Worm (Caenorhabditis elegans) whole organism, midembryonic: ENCODE data around the gene F44G3.7.

Source experiments
- T22C8.4 ChIP-seq: fragments of 200-800 bp; sonication (Bioruptor generic); IDR thresholded peaks from 2 replicates; pipeline ENCODE4 v1.3.6; 2022; ENCODE audit warnings: missing genetic modification characterization, missing compliant biosample characterization
- cog-1 ChIP-seq: sonication (generic microtip); optimal IDR thresholded peaks from 2 replicates; lab custom pipeline; 2016; ENCODE audit warnings: missing genetic modification characterization, missing compliant biosample characterization
- flt-1 ChIP-seq: fragments of 200-800 bp; sonication (Bioruptor generic); IDR thresholded peaks from 2 replicates; pipeline ENCODE4 v1.3.6; 2022; ENCODE audit warnings: missing genetic modification characterization, missing compliant biosample characterization
- klf-2 ChIP-seq: fragments of 200-800 bp; sonication (Bioruptor generic); conservative IDR thresholded peaks from 2 replicates; pipeline ENCODE4 v1.3.6; 2022; ENCODE audit warnings: missing genetic modification reagents, missing genetic modification characterization, missing compliant biosample characterization
- med-1 ChIP-seq: sonication (generic microtip); optimal IDR thresholded peaks from 2 replicates; lab custom pipeline; 2017; ENCODE audit warnings: missing genetic modification characterization, mild to moderate bottlenecking, missing compliant biosample characterization, antibody characterized with exemption, missing genetic modification reagents; ENCODE audit not compliant: insufficient read depth
- ref-1 ChIP-seq: fragments of 200-800 bp; sonication (Bioruptor generic); conservative IDR thresholded peaks from 2 replicates; pipeline ENCODE4 v1.3.6; 2022; ENCODE audit warnings: missing genetic modification reagents, missing genetic modification characterization, missing compliant biosample characterization
- tab-1 ChIP-seq: fragments of 200-800 bp; sonication (Bioruptor generic); IDR thresholded peaks from 2 replicates; pipeline ENCODE4 v1.3.6; 2022; ENCODE audit warnings: missing genetic modification characterization, missing compliant biosample characterization
- ztf-23 ChIP-seq: fragments of 200-800 bp; sonication (Bioruptor generic); IDR thresholded peaks from 2 replicates; pipeline ENCODE4 v1.3.6; 2022; ENCODE audit warnings: missing genetic modification reagents, missing genetic modification characterization, missing compliant biosample characterization
- ztf-29 ChIP-seq: fragments of 200-800 bp; sonication (Bioruptor generic); IDR thresholded peaks from 2 replicates; pipeline ENCODE4 v1.3.6; 2022; ENCODE audit warnings: missing genetic modification reagents, missing genetic modification characterization, missing compliant biosample characterization

The F44G3.7 gene

ce11 chrV:16142371-16142770 lies 5.4 kb upstream of the F44G3.7 start, which contains the start of gene fbxa-18:
Gene fbxa-18, plus strand, starts transcription at chrV:16142671.
- TF ChIP-seq ref-1 (GFP tag; lab: Robert Waterston, UW) (no peak), med-1 (GFP tag; lab: Kevin White, UChicago) (no peak), klf-2 (no peak), ztf-23 (no peak), ztf-29 (GFP tag; lab: Robert Waterston, UW) (no peak), T22C8.4 (no peak), cog-1 (tag; lab: Kevin White, UChicago) (no peak), tab-1 (GFP tag; lab: Robert Waterston, UW) (no peak), flt-1 (GFP tag; lab: Robert Waterston, UW) (no peak)

DNA sequence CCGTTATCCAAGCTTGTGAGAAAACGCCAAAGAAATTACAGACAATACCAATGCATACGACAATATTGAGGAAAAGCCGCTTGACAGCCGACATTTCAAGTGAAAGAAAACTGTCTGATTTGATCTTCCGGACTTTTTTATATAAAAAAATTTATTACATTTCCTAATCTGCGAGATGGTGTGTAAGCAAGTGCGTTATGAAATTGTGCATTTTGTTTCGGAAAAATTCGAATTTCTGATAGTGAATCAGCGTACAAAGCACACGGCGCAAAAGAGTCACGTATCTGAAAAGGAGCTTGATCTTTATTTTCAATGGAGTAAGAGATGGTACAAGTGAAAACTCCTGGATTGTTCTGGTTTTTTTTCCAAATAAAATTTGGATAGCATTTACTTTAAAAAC lies 4.1 kb upstream of the F44G3.7 start, which contains the start of gene clc-32:
TSS of gene clc-32 (minus strand) at position 101 of the 400 bp plus-strand sequence.
- TF ChIP-seq ztf-29 (GFP tag; lab: Robert Waterston, UW) (no peak), ztf-23 (no peak), klf-2 (no peak), ref-1 (GFP tag; lab: Robert Waterston, UW) (no peak), T22C8.4 (no peak)

DNA sequence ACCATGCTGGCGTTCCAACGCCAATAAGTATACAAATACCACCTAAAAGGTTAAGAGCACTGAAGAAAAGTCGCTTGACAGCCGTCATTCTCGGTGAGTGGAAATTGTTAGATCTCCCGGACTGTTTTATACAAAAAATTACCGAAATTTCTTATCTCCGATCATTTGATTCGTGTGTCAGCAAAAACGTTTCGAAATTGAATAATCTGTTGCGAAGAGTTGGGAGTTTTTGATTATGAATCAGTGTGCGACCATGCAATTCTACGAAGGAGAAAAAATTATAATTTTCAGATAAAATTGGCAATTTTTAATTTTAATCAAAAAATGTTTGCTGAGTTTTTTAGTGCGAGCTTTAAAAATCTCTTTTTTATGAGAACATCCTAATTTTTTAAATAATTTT lies 2.6 kb upstream of the F44G3.7 start, which contains the start of gene clc-11:
TSS of gene clc-11 (minus strand) at position 101 of the 400 bp plus-strand sequence.
- TF ChIP-seq T22C8.4, result no peak
- TF ChIP-seq flt-1 (GFP tag; lab: Robert Waterston, UW), result no peak
- TF ChIP-seq ztf-29 (GFP tag; lab: Robert Waterston, UW), result no peak

DNA sequence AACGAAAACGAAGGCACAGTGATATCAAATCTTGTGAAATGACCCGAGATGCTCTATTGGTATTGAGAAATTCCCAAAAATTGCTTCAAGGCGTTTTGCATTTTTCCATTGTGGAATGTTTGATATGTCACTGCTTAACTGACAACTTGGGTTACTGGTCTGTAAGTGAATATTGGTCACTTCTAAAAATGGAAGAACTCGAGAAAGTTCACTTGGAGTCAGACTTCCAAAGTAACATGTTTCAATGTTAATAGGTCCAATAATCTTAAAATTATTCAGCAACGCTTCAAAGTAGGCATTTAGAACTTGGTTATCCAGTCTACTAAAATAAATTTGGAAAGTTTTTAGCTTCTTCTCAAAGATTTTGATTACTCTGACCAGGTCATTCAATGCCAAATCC lies 4.2 kb downstream of the F44G3.7 start, which contains the start of gene fbxa-144:
TSS of gene fbxa-144 (minus strand) at position 101 of the 400 bp plus-strand sequence.
- TF ChIP-seq tab-1 (GFP tag; lab: Robert Waterston, UW) (no peak), T22C8.4 (no peak), flt-1 (GFP tag; lab: Robert Waterston, UW) (no peak), ref-1 (GFP tag; lab: Robert Waterston, UW) (no peak), ztf-23 (no peak), ztf-29 (GFP tag; lab: Robert Waterston, UW) (no peak), med-1 (GFP tag; lab: Kevin White, UChicago) (no peak), cog-1 (tag; lab: Kevin White, UChicago) (no peak), klf-2 (no peak)

- no peak for TF ChIP-seq tab-1 (GFP tag; lab: Robert Waterston, UW)
- TF ChIP-seq ref-1 (GFP tag; lab: Robert Waterston, UW), result no peak
- TF ChIP-seq T22C8.4, result no peak
- no peak for TF ChIP-seq klf-2
- TF ChIP-seq cog-1 (tag; lab: Kevin White, UChicago), result no peak
- no peak for TF ChIP-seq ztf-29 (GFP tag; lab: Robert Waterston, UW)
- no peak for TF ChIP-seq ztf-23
Measured at ce11 chrV:16132215-16132614, 4.7 kb downstream of the F44G3.7 start.

ce11 chrV:16131249-16131648 lies 5.7 kb downstream of the F44G3.7 start, which contains the start of gene fbxa-142:
Gene fbxa-142, minus strand, starts transcription at chrV:16131349.
- TF ChIP-seq flt-1 (GFP tag; lab: Robert Waterston, UW) (no peak), T22C8.4 (no peak), med-1 (GFP tag; lab: Kevin White, UChicago) (no peak), tab-1 (GFP tag; lab: Robert Waterston, UW) (no peak), ref-1 (GFP tag; lab: Robert Waterston, UW) (no peak), klf-2 (no peak), cog-1 (tag; lab: Kevin White, UChicago) (no peak), ztf-23 (no peak), ztf-29 (GFP tag; lab: Robert Waterston, UW) (no peak)

DNA sequence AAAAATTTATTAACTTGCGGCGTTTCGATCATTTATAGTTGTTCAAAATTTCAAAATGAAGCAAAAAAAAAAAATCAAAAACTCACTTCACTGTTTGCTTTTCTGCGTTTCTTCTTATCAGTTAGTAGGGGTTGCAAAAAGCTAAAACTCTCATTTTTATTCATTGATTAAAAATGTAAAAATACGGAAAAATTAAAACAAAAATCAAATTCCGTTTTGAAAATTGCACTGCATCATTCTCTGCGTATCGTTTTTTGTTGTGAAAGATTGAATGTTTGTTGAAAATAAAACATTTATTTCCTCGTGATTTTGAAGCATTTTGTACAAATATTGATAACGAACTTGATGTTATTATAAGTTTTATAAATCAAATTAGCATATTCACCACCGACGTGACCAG lies 7.8 kb downstream of the F44G3.7 start:
- TF ChIP-seq klf-2 (no peak), ztf-29 (GFP tag; lab: Robert Waterston, UW) (no peak), tab-1 (GFP tag; lab: Robert Waterston, UW) (no peak), med-1 (GFP tag; lab: Kevin White, UChicago) (no peak), T22C8.4 (no peak)

DNA sequence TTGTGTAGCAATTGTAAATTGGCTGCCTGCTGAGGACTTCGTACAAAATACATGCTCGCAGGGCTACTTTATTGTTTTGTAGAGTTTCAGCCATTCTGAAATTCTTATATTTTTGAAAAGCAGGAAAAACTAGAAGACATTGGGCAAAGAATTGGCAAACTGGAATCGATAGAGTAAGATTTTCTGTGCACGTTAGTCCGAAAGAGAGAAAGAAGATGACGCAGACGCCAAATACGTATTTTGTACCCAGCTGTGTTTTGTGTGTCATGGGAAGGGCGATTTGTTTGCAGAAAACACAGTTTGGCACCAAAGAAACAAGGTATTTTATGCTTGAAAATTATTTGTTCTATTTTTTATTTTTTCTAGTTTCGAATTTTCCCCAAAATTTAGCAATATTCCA lies 9.5 kb downstream of the F44G3.7 start, which contains the start of gene fbxa-143:
TSS of gene fbxa-143 (minus strand) at position 101 of the 400 bp plus-strand sequence.
- TF ChIP-seq tab-1 (GFP tag; lab: Robert Waterston, UW) (no peak), ztf-29 (GFP tag; lab: Robert Waterston, UW) (no peak), T22C8.4 (no peak), cog-1 (tag; lab: Kevin White, UChicago) (no peak), med-1 (GFP tag; lab: Kevin White, UChicago) (no peak), ztf-23 (no peak), flt-1 (GFP tag; lab: Robert Waterston, UW) (no peak), klf-2 (no peak), ref-1 (GFP tag; lab: Robert Waterston, UW) (no peak)

ce11 chrV:16124739-16125138 lies 12.2 kb downstream of the F44G3.7 start, which contains the start of gene nhr-111:
Gene nhr-111, minus strand, starts transcription at chrV:16124839.
- TF ChIP-seq ztf-23, result no peak
- TF ChIP-seq tab-1 (GFP tag; lab: Robert Waterston, UW), result no peak
- TF ChIP-seq T22C8.4, result no peak

- no peak for TF ChIP-seq med-1 (GFP tag; lab: Kevin White, UChicago)
- TF ChIP-seq ztf-29 (GFP tag; lab: Robert Waterston, UW), result no peak
- no peak for TF ChIP-seq T22C8.4
- TF ChIP-seq ref-1 (GFP tag; lab: Robert Waterston, UW), result no peak
- no peak for TF ChIP-seq flt-1 (GFP tag; lab: Robert Waterston, UW)
- TF ChIP-seq klf-2, result no peak
- no peak for TF ChIP-seq cog-1 (tag; lab: Kevin White, UChicago)
- no peak for TF ChIP-seq ztf-23
- TF ChIP-seq tab-1 (GFP tag; lab: Robert Waterston, UW), result no peak
Measured at ce11 chrV:16121451-16121850, 15.5 kb downstream of the F44G3.7 start.
